Worm (Caenorhabditis elegans) whole organism, young adult: ENCODE results near the gene F38B7.10.

Experiments
- B0019.2 ChIP-seq: fragments of 200-800 bp; sonication (Bioruptor generic); conservative IDR thresholded peaks from 2 replicates; pipeline ENCODE4 v1.3.6; 2022; ENCODE audit warnings: missing genetic modification reagents, missing genetic modification characterization, missing compliant biosample characterization
- C06A6.2 ChIP-seq: fragments of 200-800 bp; sonication (Bioruptor generic); conservative IDR thresholded peaks from 2 replicates; pipeline ENCODE4 v1.3.6; 2022; ENCODE audit warnings: missing genetic modification characterization, missing compliant biosample characterization
- D2030.7 ChIP-seq: fragments of 200-800 bp; sonication (Bioruptor generic); IDR thresholded peaks from 2 replicates; pipeline ENCODE4 v1.3.6; 2022; ENCODE audit warnings: missing genetic modification reagents, missing genetic modification characterization, missing compliant biosample characterization
- F23B12.7 ChIP-seq: sonication (generic microtip); optimal IDR thresholded peaks from 2 replicates; lab custom pipeline; 2017; ENCODE audit warnings: missing genetic modification characterization, mild to moderate bottlenecking, missing compliant biosample characterization, antibody characterized with exemption, moderate library complexity; ENCODE audit not compliant: insufficient read depth
- F49E8.2 ChIP-seq: sonication (generic microtip); optimal IDR thresholded peaks from 3 replicates; lab custom pipeline; 2017; ENCODE audit warnings: missing genetic modification characterization, mild to moderate bottlenecking, missing compliant biosample characterization, antibody characterized with exemption, moderate library complexity; ENCODE audit not compliant: insufficient read depth
- F52B5.7 ChIP-seq: sonication (generic microtip); optimal IDR thresholded peaks from 2 replicates; lab custom pipeline; 2016; ENCODE audit warnings: mild to moderate bottlenecking, missing genetic modification characterization, missing compliant biosample characterization
- K12H6.12 ChIP-seq: fragments of 200-800 bp; sonication (Bioruptor generic); optimal IDR thresholded peaks from 2 replicates; lab custom pipeline; 2018; ENCODE audit warnings: mild to moderate bottlenecking, missing genetic modification characterization, missing compliant biosample characterization
- Y56A3A.18 ChIP-seq: fragments of 200-800 bp; sonication (Bioruptor generic); IDR thresholded peaks from 2 replicates; pipeline ENCODE4 v1.3.6; 2022; ENCODE audit warnings: missing genetic modification reagents, missing genetic modification characterization, missing compliant biosample characterization
- Y67H2A.10 ChIP-seq: fragments of 200-800 bp; sonication (Bioruptor generic); conservative IDR thresholded peaks from 2 replicates; pipeline ENCODE4 v1.3.6; 2022; ENCODE audit warnings: missing genetic modification reagents, missing genetic modification characterization, missing compliant biosample characterization
- akir-1 ChIP-seq: fragments of 200-800 bp; sonication (Bioruptor generic); optimal IDR thresholded peaks from 2 replicates; lab custom pipeline; 2018; ENCODE audit warnings: mild to moderate bottlenecking, missing genetic modification characterization, moderate library complexity, missing compliant biosample characterization
- atf-7 ChIP-seq: sonication (generic microtip); optimal IDR thresholded peaks from 2 replicates; lab custom pipeline; 2017; ENCODE audit warnings: mild to moderate bottlenecking, missing genetic modification characterization, missing compliant biosample characterization
- bed-2 ChIP-seq: fragments of 200-800 bp; sonication (Bioruptor generic); IDR thresholded peaks from 2 replicates; pipeline ENCODE4 v1.3.6; 2022; ENCODE audit warnings: missing genetic modification reagents, missing genetic modification characterization, missing compliant biosample characterization
- cebp-1 ChIP-seq, 2 experiments: fragments of 200-800 bp in 1 of 2; sonication (Bioruptor generic) in 1 of 2; sonication (generic microtip) in 1 of 2; IDR thresholded peaks in 1 of 2; optimal IDR thresholded peaks in 1 of 2; 2 replicates each; pipeline versions ENCODE4 v1.3.6 to Lab custom; 2017 to 2022; ENCODE audit warnings: missing compliant biosample characterization in 2 of 2, missing genetic modification characterization in 2 of 2, mild to moderate bottlenecking in 1 of 2, missing genetic modification reagents in 1 of 2, moderate library complexity in 1 of 2
- cebp-2 ChIP-seq: fragments of 200-800 bp; sonication (Bioruptor generic); IDR thresholded peaks from 2 replicates; pipeline ENCODE4 v1.3.6; 2022; ENCODE audit warnings: missing genetic modification characterization, missing compliant biosample characterization
- ceh-100 ChIP-seq: fragments of 200-800 bp; sonication (Bioruptor generic); IDR thresholded peaks from 2 replicates; pipeline ENCODE4 v1.3.6; 2022; ENCODE audit warnings: missing genetic modification reagents, missing genetic modification characterization, missing compliant biosample characterization
- ceh-79 ChIP-seq: sonication (generic microtip); optimal IDR thresholded peaks from 2 replicates; lab custom pipeline; 2017; ENCODE audit warnings: mild to moderate bottlenecking, missing genetic modification characterization, missing compliant biosample characterization
- chd-7 ChIP-seq: sonication (generic microtip); optimal IDR thresholded peaks from 2 replicates; lab custom pipeline; 2016; ENCODE audit warnings: mild to moderate bottlenecking, missing genetic modification characterization, moderate library complexity, missing compliant biosample characterization
- dox-1 ChIP-seq: fragments of 200-800 bp; sonication (Bioruptor generic); IDR thresholded peaks from 2 replicates; pipeline ENCODE4 v1.3.6; 2022; ENCODE audit warnings: missing genetic modification reagents, missing genetic modification characterization, missing compliant biosample characterization
- egl-44 ChIP-seq: fragments of 200-800 bp; sonication (Bioruptor generic); IDR thresholded peaks from 2 replicates; pipeline ENCODE4 v1.3.6; 2022; ENCODE audit warnings: missing genetic modification reagents, missing genetic modification characterization, missing compliant biosample characterization
- egrh-3 ChIP-seq: fragments of 200-800 bp; sonication (Bioruptor generic); IDR thresholded peaks from 2 replicates; pipeline ENCODE4 v1.3.6; 2022; ENCODE audit warnings: missing genetic modification reagents, missing genetic modification characterization, missing compliant biosample characterization
- ets-4 ChIP-seq: fragments of 200-800 bp; sonication (Bioruptor generic); optimal IDR thresholded peaks from 2 replicates; lab custom pipeline; 2018; ENCODE audit warnings: mild to moderate bottlenecking, missing genetic modification characterization, missing compliant biosample characterization
- fkh-3 ChIP-seq: sonication (generic microtip); optimal IDR thresholded peaks from 2 replicates; lab custom pipeline; 2016; ENCODE audit warnings: mild to moderate bottlenecking, missing genetic modification characterization, missing compliant biosample characterization
- gei-17 ChIP-seq: fragments of 200-800 bp; sonication (Bioruptor generic); optimal IDR thresholded peaks from 2 replicates; lab custom pipeline; 2018; ENCODE audit warnings: mild to moderate bottlenecking, missing genetic modification characterization, missing compliant biosample characterization
- hlh-12 ChIP-seq: sonication (generic microtip); optimal IDR thresholded peaks from 2 replicates; lab custom pipeline; 2016; ENCODE audit warnings: missing genetic modification characterization, missing compliant biosample characterization
- hlh-26 ChIP-seq: fragments of 200-800 bp; sonication (Bioruptor generic); conservative IDR thresholded peaks from 2 replicates; pipeline ENCODE4 v1.3.6; 2022; ENCODE audit warnings: missing genetic modification reagents, missing genetic modification characterization, missing compliant biosample characterization
- hrde-1 ChIP-seq: sonication (generic microtip); optimal IDR thresholded peaks from 2 replicates; lab custom pipeline; 2016; ENCODE audit warnings: missing genetic modification characterization, mild to moderate bottlenecking, missing compliant biosample characterization, moderate library complexity, missing genotype, missing genetic modification reagents, borderline replicate concordance
- let-607 ChIP-seq, 2 experiments: fragments of 200-800 bp in 1 of 2; sonication (Bioruptor generic) in 1 of 2; sonication (generic microtip) in 1 of 2; optimal IDR thresholded peaks; 2 replicates each; lab custom pipeline; 2016 to 2018; ENCODE audit warnings: mild to moderate bottlenecking in 2 of 2, missing compliant biosample characterization in 2 of 2, missing genetic modification characterization in 2 of 2, moderate library complexity in 2 of 2, missing genotype in 1 of 2
- lin-26 ChIP-seq: fragments of 200-800 bp; sonication (Bioruptor generic); IDR thresholded peaks from 2 replicates; pipeline ENCODE4 v1.3.6; 2022; ENCODE audit warnings: missing genetic modification reagents, missing genetic modification characterization, missing compliant biosample characterization
- lin-54 ChIP-seq: fragments of 200-800 bp; sonication (Bioruptor generic); optimal IDR thresholded peaks from 2 replicates; lab custom pipeline; 2018; ENCODE audit warnings: mild to moderate bottlenecking, missing genetic modification characterization, missing compliant biosample characterization
- lsl-1 ChIP-seq: fragments of 200-800 bp; sonication (Bioruptor generic); optimal IDR thresholded peaks from 2 replicates; lab custom pipeline; 2018; ENCODE audit warnings: mild to moderate bottlenecking, missing genetic modification characterization, moderate library complexity, missing compliant biosample characterization
- madf-10 ChIP-seq: sonication (generic microtip); optimal IDR thresholded peaks from 2 replicates; lab custom pipeline; 2016; ENCODE audit warnings: mild to moderate bottlenecking, missing genetic modification characterization, missing compliant biosample characterization
- madf-3 ChIP-seq: fragments of 200-800 bp; sonication (Bioruptor generic); IDR thresholded peaks from 2 replicates; pipeline ENCODE4 v1.3.6; 2022; ENCODE audit warnings: missing genetic modification reagents, missing genetic modification characterization, missing compliant biosample characterization
- mxl-1 ChIP-seq: sonication (generic microtip); optimal IDR thresholded peaks from 2 replicates; lab custom pipeline; 2016; ENCODE audit warnings: missing genetic modification characterization, missing compliant biosample characterization
- nfya-2 ChIP-seq: fragments of 200-800 bp; sonication (Bioruptor generic); IDR thresholded peaks from 2 replicates; pipeline ENCODE4 v1.3.6; 2022; ENCODE audit warnings: missing genetic modification reagents, missing genetic modification characterization, missing compliant biosample characterization
- nhr-90 ChIP-seq: sonication (generic microtip); optimal IDR thresholded peaks from 2 replicates; lab custom pipeline; 2016; ENCODE audit warnings: missing genotype, mild to moderate bottlenecking, missing genetic modification characterization, missing compliant biosample characterization
- pha-4 ChIP-seq: fragments of 150-350 bp; sonication (generic microtip); optimal IDR thresholded peaks from 2 replicates; lab custom pipeline; 2014; ENCODE audit warnings: missing biosample characterization, missing genetic modification reagents, missing genetic modification characterization
- sdz-38 ChIP-seq: sonication (generic microtip); optimal IDR thresholded peaks from 2 replicates; lab custom pipeline; 2016; ENCODE audit warnings: missing genotype, missing genetic modification characterization, missing compliant biosample characterization
- somi-1 ChIP-seq: fragments of 200-800 bp; sonication (Bioruptor generic); optimal IDR thresholded peaks from 2 replicates; lab custom pipeline; 2018; ENCODE audit warnings: mild to moderate bottlenecking, missing genetic modification characterization, missing compliant biosample characterization
- sptf-2 ChIP-seq: fragments of 200-800 bp; sonication (Bioruptor generic); optimal IDR thresholded peaks from 2 replicates; lab custom pipeline; 2018; ENCODE audit warnings: mild to moderate bottlenecking, missing genetic modification characterization, missing compliant biosample characterization
- tbp1 ChIP-seq: fragments of 200-800 bp; sonication (Bioruptor generic); optimal IDR thresholded peaks from 2 replicates; lab custom pipeline; 2018; ENCODE audit warnings: mild to moderate bottlenecking, missing genetic modification characterization, missing compliant biosample characterization
- tbx-9 ChIP-seq: sonication (generic microtip); optimal IDR thresholded peaks from 2 replicates; lab custom pipeline; 2016; ENCODE audit warnings: borderline replicate concordance, missing genetic modification characterization, inconsistent platforms, missing compliant biosample characterization
- xnd-1 ChIP-seq: sonication (generic microtip); optimal IDR thresholded peaks from 2 replicates; lab custom pipeline; 2016; ENCODE audit warnings: missing genotype, missing genetic modification reagents, missing genetic modification characterization, missing compliant biosample characterization
- ztf-18 ChIP-seq: sonication (generic microtip); optimal IDR thresholded peaks from 2 replicates; lab custom pipeline; 2016; ENCODE audit warnings: missing genotype, mild to moderate bottlenecking, missing genetic modification characterization, missing compliant biosample characterization
- ztf-25 ChIP-seq: fragments of 200-800 bp; sonication (Bioruptor generic); IDR thresholded peaks from 2 replicates; pipeline ENCODE4 v1.3.6; 2022; ENCODE audit warnings: missing genetic modification reagents, missing genetic modification characterization, missing compliant biosample characterization

The F38B7.10 gene

DNA sequence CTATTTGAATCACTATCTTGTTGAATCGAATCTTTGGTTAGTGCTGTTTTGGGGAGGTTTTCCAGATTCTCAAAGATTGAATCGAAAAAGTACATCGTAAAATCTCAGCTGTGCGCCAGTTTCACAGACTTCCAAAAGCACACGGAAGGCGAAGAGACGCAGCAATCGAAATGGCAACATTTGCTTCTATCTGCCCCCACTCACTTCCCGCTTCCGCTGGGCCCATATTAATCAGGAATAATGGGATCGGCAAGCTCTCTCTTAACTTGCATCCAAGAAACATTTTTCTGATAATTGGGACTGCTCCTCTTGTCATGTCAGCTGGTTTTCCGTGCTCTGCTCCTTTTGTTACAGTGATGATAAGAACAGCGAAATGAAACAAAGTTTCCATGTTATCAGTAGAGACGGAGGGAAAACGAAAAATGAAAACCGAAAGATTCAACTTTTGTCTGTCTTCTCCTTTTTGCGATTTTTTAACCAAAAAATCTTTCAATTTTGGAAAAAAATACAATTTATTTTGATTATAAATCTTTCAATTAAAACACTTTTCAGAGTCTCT, 9.7 kb upstream of the F38B7.10 start (continued):
- TF ChIP-seq madf-3 (GFP tag; lab: Robert Waterston, UW) (no peak), bed-2 (GFP tag; lab: Robert Waterston, UW) (no peak), B0019.2 (GFP tag; lab: Robert Waterston, UW) (no peak), hrde-1 (no peak), K12H6.12 (tag; lab: Kevin White, UChicago) (no peak), mxl-1 (no peak), hlh-26 (GFP tag; lab: Robert Waterston, UW) (no peak), ztf-18 (tag; lab: Kevin White, UChicago) (no peak), lsl-1 (GFP tag; lab: Kevin White, UChicago) (no peak), C06A6.2 (GFP tag; lab: Robert Waterston, UW) (no peak), egrh-3 (GFP tag; lab: Robert Waterston, UW) (no peak), dox-1 (GFP tag; lab: Robert Waterston, UW) (peak; percentile 33; the same call in 1 of the 2 replicates), ets-4 (GFP tag; lab: Kevin White, UChicago) (no peak)

DNA sequence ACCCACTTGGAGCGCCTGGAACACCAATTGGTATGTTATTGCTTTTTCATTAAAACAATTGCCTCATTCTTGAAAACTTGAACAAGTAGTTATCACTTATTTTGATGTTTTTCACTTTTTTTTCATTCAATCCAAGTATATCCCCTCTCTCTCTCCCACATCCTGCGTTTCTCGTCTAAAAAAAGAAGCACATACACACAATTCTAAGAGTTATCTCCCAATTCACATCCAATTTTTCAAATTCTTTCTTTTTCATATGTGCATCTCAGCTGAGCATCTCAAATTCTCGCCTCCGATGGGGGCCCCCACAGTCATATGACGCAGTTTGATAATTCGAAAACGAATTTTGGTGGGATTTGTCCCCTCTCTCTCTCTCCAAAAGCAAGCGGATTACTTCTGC, 8.7 kb upstream of the F38B7.10 start:
- TF ChIP-seq Y56A3A.18 (GFP tag; lab: Robert Waterston, UW), result no peak
- no peak for TF ChIP-seq hlh-12 (tag; lab: Kevin White, UChicago)
- no peak for TF ChIP-seq tbx-9 (tag; lab: Kevin White, UChicago)
- no peak for TF ChIP-seq lin-54 (GFP tag; lab: Kevin White, UChicago)
- no peak for TF ChIP-seq let-607 (tag; optimal IDR thresholded peaks at IDR 0.05; lab: Kevin White, UChicago)
- no peak for TF ChIP-seq somi-1
- no peak for TF ChIP-seq akir-1
- no peak for TF ChIP-seq chd-7 (tag; lab: Kevin White, UChicago)
- TF ChIP-seq nfya-2 (GFP tag; lab: Robert Waterston, UW), result no peak
- TF ChIP-seq ztf-25 (GFP tag; lab: Robert Waterston, UW), result no peak
- no peak for TF ChIP-seq ceh-79 (tag; lab: Kevin White, UChicago)
- no peak for TF ChIP-seq F49E8.2 (tag; lab: Kevin White, UChicago)

DNA sequence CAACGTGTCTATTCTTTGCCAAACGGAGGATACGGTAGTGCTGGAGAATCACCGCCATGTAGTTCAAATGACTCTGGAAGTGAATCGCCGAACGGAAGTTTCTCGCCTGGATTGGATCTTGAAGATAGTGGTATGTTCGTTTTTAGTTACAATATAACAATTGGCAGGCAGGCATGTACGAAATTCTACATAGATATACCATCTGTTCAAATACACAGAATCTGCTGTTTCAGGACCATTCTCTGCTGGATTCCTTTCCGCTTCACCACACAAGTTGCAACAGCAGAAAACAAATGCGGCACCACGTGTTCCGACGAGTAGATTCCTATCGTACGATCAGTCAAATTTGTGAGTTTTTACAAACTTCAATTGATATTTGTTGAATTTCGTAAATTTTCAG, 5.8 kb upstream of the F38B7.10 start:
- no peak for TF ChIP-seq lin-26 (GFP tag; lab: Robert Waterston, UW)
- TF ChIP-seq Y67H2A.10 (GFP tag; lab: Robert Waterston, UW), result no peak
- no peak for TF ChIP-seq gei-17 (GFP tag; lab: Kevin White, UChicago)
- no peak for TF ChIP-seq madf-10 (tag; lab: Kevin White, UChicago)
- no peak for TF ChIP-seq hrde-1

DNA sequence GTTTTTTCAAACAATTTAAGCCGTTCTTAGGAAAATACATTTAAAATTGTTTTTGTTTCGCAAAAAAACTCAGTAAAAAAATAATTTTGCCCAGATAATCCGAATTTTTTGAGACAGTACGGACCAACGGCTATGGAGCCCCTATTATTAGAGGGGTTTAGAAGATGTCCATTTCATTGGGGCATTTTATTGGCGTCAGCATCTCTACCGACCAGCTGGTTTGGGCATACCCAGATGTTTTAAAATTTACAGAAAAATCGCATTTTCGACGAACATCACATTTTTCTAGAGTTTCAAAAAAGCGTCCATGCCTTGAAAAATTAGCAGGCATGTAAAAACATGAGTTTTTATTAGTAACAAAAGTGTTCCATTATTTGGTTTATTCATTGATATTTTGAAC, 4.0 kb upstream of the F38B7.10 start:
- TF ChIP-seq atf-7 (tag; lab: Kevin White, UChicago) (no peak), pha-4 (no peak), fkh-3 (no peak), sdz-38 (tag; lab: Kevin White, UChicago) (no peak), egl-44 (GFP tag; lab: Robert Waterston, UW) (no peak), hlh-12 (tag; lab: Kevin White, UChicago) (no peak), nhr-90 (no peak), somi-1 (peak; percentile 30), ceh-100 (GFP tag; lab: Robert Waterston, UW) (peak; percentile 19; the same call in 1 of the 2 replicates), F23B12.7 (no peak), xnd-1 (tag; lab: Kevin White, UChicago) (no peak), D2030.7 (GFP tag; lab: Robert Waterston, UW) (no peak), C06A6.2 (GFP tag; lab: Robert Waterston, UW) (no peak), tbp1 (GFP tag; lab: Kevin White, UChicago) (no peak), cebp-2 (no peak), F52B5.7 (tag; lab: Kevin White, UChicago) (peak; percentile 76), cebp-1 (GFP tag; IDR thresholded peaks at IDR 0.05; lab: Robert Waterston, UW) (peak; percentile 37; the same call in 1 of the 2 replicates), cebp-1 (tag; optimal IDR thresholded peaks at IDR 0.05; lab: Kevin White, UChicago) (peak; percentile 68), sptf-2 (GFP tag; lab: Kevin White, UChicago) (no peak)
